Worm (Caenorhabditis elegans) whole organism, L4 larva: ENCODE data around the gene Y57G11C.52.

Source experiments
- ama-1 ChIP-seq: fragments of 150-350 bp; optimal IDR thresholded peaks from 2 replicates; lab custom pipeline; 2014; ENCODE audit warnings: inconsistent platforms, mixed read lengths
- ces-1 ChIP-seq: fragments of 150-350 bp; sonication (generic microtip); optimal IDR thresholded peaks from 4 replicates; lab custom pipeline; 2014; ENCODE audit warnings: missing biosample characterization, missing genetic modification reagents, missing genetic modification characterization
- hif-1 ChIP-seq, 2 experiments: sonication (generic microtip); optimal IDR thresholded peaks; 2 replicates each; lab custom pipeline; 2016 to 2017; ENCODE audit warnings: missing compliant biosample characterization in 2 of 2, missing genetic modification characterization in 2 of 2, missing genetic modification reagents in 2 of 2, missing genotype in 2 of 2, mild to moderate bottlenecking in 1 of 2

ce11 chrIV:14828218-14828617 is 25.6 kb upstream of the Y57G11C.52 start:
- TF ChIP-seq ces-1 (GFP tag; lab: Kevin White, UChicago) (no peak), hif-1 (tag; optimal IDR thresholded peaks at IDR 0.05; lab: Kevin White, UChicago) (no peak), ama-1 (lab: Kevin White, UChicago) (no peak)
